Worm (Caenorhabditis elegans) whole organism, late embryonic: Measurements from ENCODE around the gene Y51A2D.13.

ENCODE experiments used
- C38D4.7 ChIP-seq: fragments of 200-800 bp; sonication (Bioruptor generic); optimal IDR thresholded peaks from 2 replicates; lab custom pipeline; 2018; ENCODE audit warnings: mild to moderate bottlenecking, missing genetic modification characterization, moderate library complexity, missing compliant biosample characterization
- F13H6.1 ChIP-seq: sonication (generic microtip); optimal IDR thresholded peaks from 2 replicates; lab custom pipeline; 2016; ENCODE audit warnings: missing genetic modification characterization, missing compliant biosample characterization
- K02D7.2 ChIP-seq: sonication (generic microtip); optimal IDR thresholded peaks from 2 replicates; lab custom pipeline; 2017; ENCODE audit warnings: mild to moderate bottlenecking, missing genetic modification characterization, missing compliant biosample characterization
- K09A11.1 ChIP-seq: sonication (generic microtip); optimal IDR thresholded peaks from 2 replicates; lab custom pipeline; 2017; ENCODE audit warnings: antibody characterized with exemption, mild to moderate bottlenecking, missing genetic modification characterization, missing compliant biosample characterization; ENCODE audit not compliant: insufficient read depth
- T23F11.4 ChIP-seq: fragments of 200-800 bp; sonication (Bioruptor generic); optimal IDR thresholded peaks from 2 replicates; lab custom pipeline; 2018; ENCODE audit warnings: mild to moderate bottlenecking, missing genetic modification characterization, missing compliant biosample characterization
- Y22D7AL.16 ChIP-seq: sonication (generic microtip); optimal IDR thresholded peaks from 2 replicates; lab custom pipeline; 2016; ENCODE audit warnings: missing genetic modification characterization, missing compliant biosample characterization
- ama-1 ChIP-seq: fragments of 150-350 bp; optimal IDR thresholded peaks from 2 replicates; lab custom pipeline; 2014
- ceh-14 ChIP-seq: sonication (generic microtip); optimal IDR thresholded peaks from 2 replicates; lab custom pipeline; 2016; ENCODE audit warnings: missing genotype, missing genetic modification characterization, missing compliant biosample characterization
- ceh-19 ChIP-seq: fragments of 200-800 bp; sonication (Bioruptor generic); optimal IDR thresholded peaks from 2 replicates; lab custom pipeline; 2018; ENCODE audit warnings: mild to moderate bottlenecking, missing genetic modification characterization, missing compliant biosample characterization
- ceh-2 ChIP-seq: sonication (generic microtip); optimal IDR thresholded peaks from 2 replicates; lab custom pipeline; 2016; ENCODE audit warnings: missing genotype, missing genetic modification characterization, missing compliant biosample characterization
- ceh-24 ChIP-seq: sonication (generic microtip); optimal IDR thresholded peaks from 2 replicates; lab custom pipeline; 2016; ENCODE audit warnings: mild to moderate bottlenecking, missing genetic modification characterization, missing compliant biosample characterization
- ceh-31 ChIP-seq: sonication (generic microtip); optimal IDR thresholded peaks from 2 replicates; lab custom pipeline; 2016; ENCODE audit warnings: missing genetic modification characterization, missing compliant biosample characterization
- ceh-45 ChIP-seq: fragments of 200-800 bp; sonication (Bioruptor generic); IDR thresholded peaks from 2 replicates; pipeline ENCODE4 v1.3.6; 2022; ENCODE audit warnings: missing genetic modification reagents, missing genetic modification characterization, missing compliant biosample characterization
- ceh-48 ChIP-seq: sonication (generic microtip); optimal IDR thresholded peaks from 2 replicates; lab custom pipeline; 2016; ENCODE audit warnings: missing genetic modification characterization, inconsistent platforms, missing compliant biosample characterization
- dmd-4 ChIP-seq: sonication (generic microtip); optimal IDR thresholded peaks from 2 replicates; lab custom pipeline; 2016; ENCODE audit warnings: borderline replicate concordance, missing genetic modification characterization, missing compliant biosample characterization
- dve-1 ChIP-seq: sonication (generic microtip); optimal IDR thresholded peaks from 2 replicates; lab custom pipeline; 2017; ENCODE audit warnings: antibody characterized with exemption, mild to moderate bottlenecking, missing genetic modification characterization, missing compliant biosample characterization
- elt-2 ChIP-seq: sonication (generic microtip); optimal IDR thresholded peaks from 2 replicates; lab custom pipeline; 2016; ENCODE audit warnings: missing genetic modification reagents, missing genetic modification characterization, missing compliant biosample characterization
- eyg-1 ChIP-seq: sonication (generic microtip); optimal IDR thresholded peaks from 2 replicates; lab custom pipeline; 2016; ENCODE audit warnings: missing genotype, missing genetic modification characterization, missing compliant biosample characterization
- fax-1 ChIP-seq: sonication (generic microtip); optimal IDR thresholded peaks from 2 replicates; lab custom pipeline; 2016; ENCODE audit warnings: missing genotype, missing genetic modification characterization, missing compliant biosample characterization
- fkh-10 ChIP-seq: fragments of 150-350 bp; optimal IDR thresholded peaks from 2 replicates; lab custom pipeline; 2014; ENCODE audit warnings: missing biosample characterization, missing genetic modification reagents, missing genetic modification characterization
- fkh-6 ChIP-seq: sonication (generic microtip); optimal IDR thresholded peaks from 2 replicates; lab custom pipeline; 2016; ENCODE audit warnings: missing genetic modification characterization, missing compliant biosample characterization
- gmeb-2 ChIP-seq: sonication (generic microtip); optimal IDR thresholded peaks from 2 replicates; lab custom pipeline; 2016; ENCODE audit warnings: missing genetic modification characterization, inconsistent platforms, missing compliant biosample characterization
- hlh-13 ChIP-seq: fragments of 200-800 bp; sonication (Bioruptor generic); optimal IDR thresholded peaks from 2 replicates; lab custom pipeline; 2018; ENCODE audit warnings: mild to moderate bottlenecking, missing genetic modification characterization, missing compliant biosample characterization
- hlh-15 ChIP-seq: sonication (generic microtip); optimal IDR thresholded peaks from 2 replicates; lab custom pipeline; 2016; ENCODE audit warnings: missing genetic modification characterization, missing compliant biosample characterization
- hlh-30 ChIP-seq: sonication (generic microtip); optimal IDR thresholded peaks from 2 replicates; lab custom pipeline; 2017; ENCODE audit warnings: antibody characterized with exemption, missing genetic modification characterization, missing compliant biosample characterization; ENCODE audit not compliant: insufficient read depth
- hlh-8 ChIP-seq: sonication (generic microtip); optimal IDR thresholded peaks from 2 replicates; lab custom pipeline; 2016; ENCODE audit warnings: missing genotype, missing genetic modification characterization, missing compliant biosample characterization
- lin-11 ChIP-seq: fragments of 200-800 bp; sonication (Bioruptor generic); optimal IDR thresholded peaks from 2 replicates; lab custom pipeline; 2018; ENCODE audit warnings: mild to moderate bottlenecking, missing genetic modification characterization, missing compliant biosample characterization
- odd-2 ChIP-seq: sonication (generic microtip); optimal IDR thresholded peaks from 2 replicates; lab custom pipeline; 2017; ENCODE audit warnings: antibody characterized with exemption, mild to moderate bottlenecking, missing genetic modification characterization, missing compliant biosample characterization
- pha-2 ChIP-seq: sonication (generic microtip); optimal IDR thresholded peaks from 2 replicates; lab custom pipeline; 2017; ENCODE audit warnings: mild to moderate bottlenecking, missing genetic modification characterization, missing compliant biosample characterization
- pqm-1 ChIP-seq: sonication (generic microtip); optimal IDR thresholded peaks from 2 replicates; lab custom pipeline; 2016; ENCODE audit warnings: missing genetic modification characterization, missing compliant biosample characterization
- pros-1 ChIP-seq: fragments of 150-350 bp; optimal IDR thresholded peaks from 2 replicates; lab custom pipeline; 2014; ENCODE audit warnings: missing biosample characterization, missing genetic modification reagents, missing genetic modification characterization
- sdc-2 ChIP-seq: sonication (generic microtip); optimal IDR thresholded peaks from 2 replicates; lab custom pipeline; 2016; ENCODE audit warnings: missing genotype, missing genetic modification characterization, missing compliant biosample characterization
- tbx-2 ChIP-seq: sonication (generic microtip); optimal IDR thresholded peaks from 2 replicates; lab custom pipeline; 2016; ENCODE audit warnings: missing genetic modification characterization, missing compliant biosample characterization
- ttx-3 ChIP-seq: sonication (generic microtip); optimal IDR thresholded peaks from 2 replicates; lab custom pipeline; 2016; ENCODE audit warnings: missing genetic modification reagents, missing genetic modification characterization, missing compliant biosample characterization
- unc-42 ChIP-seq: sonication (generic microtip); optimal IDR thresholded peaks from 2 replicates; lab custom pipeline; 2016; ENCODE audit warnings: missing genotype, missing genetic modification characterization, missing compliant biosample characterization
- unc-55 ChIP-seq: sonication (generic microtip); optimal IDR thresholded peaks from 2 replicates; lab custom pipeline; 2017; ENCODE audit warnings: missing biosample characterization, missing genetic modification reagents, missing genetic modification characterization
- zip-5 ChIP-seq: sonication (generic microtip); optimal IDR thresholded peaks from 2 replicates; lab custom pipeline; 2016; ENCODE audit warnings: missing genetic modification characterization, missing compliant biosample characterization
- ztf-16 ChIP-seq: sonication (generic microtip); optimal IDR thresholded peaks from 2 replicates; lab custom pipeline; 2017; ENCODE audit warnings: missing genetic modification characterization, missing compliant biosample characterization

The Y51A2D.13 gene

DNA sequence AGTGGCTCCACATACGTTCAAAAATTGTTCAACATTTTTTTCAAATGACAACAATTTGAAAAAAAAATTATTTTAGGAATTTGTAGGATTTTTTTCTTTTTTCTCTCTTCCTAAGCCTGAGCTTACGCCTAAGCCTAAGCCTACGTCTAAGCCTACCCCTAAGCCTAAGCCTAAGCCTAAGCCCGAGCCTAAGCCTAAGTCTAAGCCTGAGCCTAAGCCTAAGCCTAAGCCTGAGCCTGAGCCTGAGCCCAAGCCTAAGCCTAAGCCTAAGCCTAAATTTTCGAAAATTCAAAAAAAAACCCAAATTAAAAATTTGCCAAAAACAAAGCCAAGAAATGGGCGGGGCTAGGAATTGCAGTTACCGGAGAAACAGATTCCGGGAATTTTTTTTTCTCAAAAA lies 18.2 kb upstream of the Y51A2D.13 start:
- TF ChIP-seq elt-2 (tag; lab: Kevin White, UChicago) (no peak), fax-1 (tag; lab: Kevin White, UChicago) (no peak), ceh-24 (tag; lab: Kevin White, UChicago) (no peak), F13H6.1 (no peak), hlh-8 (tag; lab: Kevin White, UChicago) (no peak), K09A11.1 (tag; lab: Kevin White, UChicago) (no peak), dve-1 (tag; lab: Kevin White, UChicago) (peak; percentile 16)

- TF ChIP-seq fkh-10 (GFP tag; lab: Kevin White, UChicago), result no peak
- peak; percentile 79 for TF ChIP-seq pha-2 (tag; lab: Kevin White, UChicago)
Observed at ce11 chrV:18596240-18596639, 16.7 kb upstream of the Y51A2D.13 start.

- TF ChIP-seq tbx-2 (tag; lab: Kevin White, UChicago), result no peak
- no peak for TF ChIP-seq ttx-3 (tag; lab: Kevin White, UChicago)
- no peak for TF ChIP-seq ceh-2 (tag; lab: Kevin White, UChicago)
- no peak for TF ChIP-seq fkh-6 (tag; lab: Kevin White, UChicago)
- no peak for TF ChIP-seq ceh-45 (GFP tag; lab: Robert Waterston, UW)
- TF ChIP-seq ceh-14 (tag; lab: Kevin White, UChicago), result no peak
- TF ChIP-seq ama-1 (lab: Kevin White, UChicago), result no peak
- no peak for TF ChIP-seq unc-42
- no peak for TF ChIP-seq pqm-1 (tag; lab: Kevin White, UChicago)
- no peak for TF ChIP-seq eyg-1 (tag; lab: Kevin White, UChicago)
- no peak for TF ChIP-seq elt-2 (tag; lab: Kevin White, UChicago)
- TF ChIP-seq odd-2 (tag; lab: Kevin White, UChicago), result no peak
- no peak for TF ChIP-seq gmeb-2 (tag; lab: Kevin White, UChicago)
- no peak for TF ChIP-seq ztf-16 (tag; lab: Kevin White, UChicago)
- TF ChIP-seq hlh-13 (GFP tag; lab: Kevin White, UChicago), result no peak
- no peak for TF ChIP-seq K02D7.2 (tag; lab: Kevin White, UChicago)
Observed at ce11 chrV:18592448-18592847, 12.9 kb upstream of the Y51A2D.13 start, which contains the start of gene grdn-1. Gene grdn-1 (plus strand): TSS chrV:18592748.

- TF ChIP-seq ceh-31 (tag; lab: Kevin White, UChicago) (peak; percentile 71), tbx-2 (tag; lab: Kevin White, UChicago) (peak; percentile 55), elt-2 (tag; lab: Kevin White, UChicago) (no peak), ceh-48 (tag; lab: Kevin White, UChicago) (peak; percentile 61), unc-55 (peak; percentile 76), hlh-30 (tag; lab: Kevin White, UChicago) (peak; percentile 19), hlh-15 (tag; lab: Kevin White, UChicago) (no peak)
- TF ChIP-seq, all 69 proteins: peak for 5
Observed at ce11 chrV:18589585-18589984, 10.0 kb upstream of the Y51A2D.13 start.

DNA sequence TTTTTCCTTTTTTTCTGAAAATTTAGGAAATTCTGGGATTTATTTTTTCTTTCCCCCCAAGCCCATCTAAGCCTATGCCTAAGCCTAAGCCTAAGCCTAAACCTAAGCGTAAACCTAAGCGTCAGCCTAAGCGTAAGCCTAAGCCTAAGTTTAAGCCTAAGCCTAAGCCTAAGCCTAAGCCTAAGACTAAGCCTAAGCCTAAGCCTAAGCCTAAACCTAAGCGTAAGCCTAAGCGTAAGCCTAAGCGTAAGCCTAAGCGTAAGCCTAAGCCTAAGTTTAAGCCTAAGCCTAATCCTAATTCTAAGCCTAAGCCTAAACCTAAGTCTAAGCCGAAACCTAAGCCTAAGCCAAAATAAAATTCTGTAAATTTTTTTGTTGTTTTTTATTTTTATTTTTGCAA lies 8.4 kb upstream of the Y51A2D.13 start:
- TF ChIP-seq dve-1 (tag; lab: Kevin White, UChicago), result peak; percentile 3
- no peak for TF ChIP-seq C38D4.7 (GFP tag; lab: Kevin White, UChicago)
- no peak for TF ChIP-seq sdc-2 (tag; lab: Kevin White, UChicago)
- no peak for TF ChIP-seq T23F11.4 (GFP tag; lab: Kevin White, UChicago)

ce11 chrV:18586954-18587353 lies 7.4 kb upstream of the Y51A2D.13 start:
- TF ChIP-seq unc-55 (no peak), F13H6.1 (no peak), dmd-4 (no peak), tbx-2 (tag; lab: Kevin White, UChicago) (no peak), Y22D7AL.16 (tag; lab: Kevin White, UChicago) (no peak), ztf-16 (tag; lab: Kevin White, UChicago) (no peak), ceh-19 (GFP tag; lab: Kevin White, UChicago) (no peak), ceh-14 (tag; lab: Kevin White, UChicago) (no peak), pros-1 (tag; lab: Kevin White, UChicago) (no peak), ceh-24 (tag; lab: Kevin White, UChicago) (no peak), lin-11 (tag; lab: Kevin White, UChicago) (no peak), zip-5 (tag; lab: Kevin White, UChicago) (no peak), ceh-31 (tag; lab: Kevin White, UChicago) (no peak)
